Fruit fly (Drosophila melanogaster) whole organism, embryonic: ENCODE data around the gene vito.

ENCODE experiments used
- Asciz ChIP-seq: fragments of 200-800 bp; sonication (Bioruptor generic); optimal IDR thresholded peaks from 2 replicates; lab custom pipeline; 2017; ENCODE audit warnings: missing biosample characterization, mild to moderate bottlenecking, missing genetic modification characterization, missing genetic modification reagents
- CG10959 ChIP-seq: fragments of 200-800 bp; sonication (Bioruptor generic); IDR thresholded peaks from 2 replicates; pipeline ENCODE4 v1.3.6; 2022; ENCODE audit warnings: missing biosample characterization, missing genetic modification characterization
- CG11723 ChIP-seq: fragments of 200-800 bp; sonication (Bioruptor generic); optimal IDR thresholded peaks from 2 replicates; lab custom pipeline; 2017; ENCODE audit warnings: missing biosample characterization, mild to moderate bottlenecking, missing genetic modification characterization
- CG12155 ChIP-seq: fragments of 200-800 bp; sonication (Bioruptor generic); optimal IDR thresholded peaks from 3 replicates; lab custom pipeline; 2016; ENCODE audit warnings: missing biosample characterization, missing genetic modification characterization
- CG12236 ChIP-seq: fragments of 200-800 bp; sonication (Bioruptor generic); optimal IDR thresholded peaks from 2 replicates; lab custom pipeline; 2016; ENCODE audit warnings: missing biosample characterization, missing genetic modification characterization
- CG1647 ChIP-seq: fragments of 200-800 bp; sonication (Bioruptor generic); optimal IDR thresholded peaks from 3 replicates; lab custom pipeline; 2016; ENCODE audit warnings: missing biosample characterization, missing genetic modification characterization
- CG16779 ChIP-seq: fragments of 200-800 bp; sonication (Bioruptor generic); IDR thresholded peaks from 2 replicates; pipeline ENCODE4 v1.3.6; 2022; ENCODE audit warnings: missing biosample characterization, missing genetic modification characterization
- CG17186 ChIP-seq: fragments of 200-800 bp; sonication (Bioruptor generic); optimal IDR thresholded peaks from 3 replicates; lab custom pipeline; 2017; ENCODE audit warnings: missing biosample characterization, missing genetic modification reagents, missing genetic modification characterization
- CG17568 ChIP-seq: fragments of 200-800 bp; sonication (Bioruptor generic); optimal IDR thresholded peaks from 2 replicates; lab custom pipeline; 2018; ENCODE audit warnings: missing biosample characterization, mild to moderate bottlenecking, missing genetic modification characterization, moderate library complexity
- CG5953 ChIP-seq: fragments of 200-800 bp; sonication (Bioruptor generic); IDR thresholded peaks from 2 replicates; pipeline ENCODE4 v1.3.6; 2022; ENCODE audit warnings: missing biosample characterization, missing genetic modification characterization
- CG7556 ChIP-seq: fragments of 200-800 bp; sonication (Bioruptor generic); optimal IDR thresholded peaks from 2 replicates; lab custom pipeline; 2017; ENCODE audit warnings: missing biosample characterization, mild to moderate bottlenecking, missing genetic modification characterization
- CG7928 ChIP-seq: fragments of 200-800 bp; sonication (Bioruptor generic); optimal IDR thresholded peaks from 2 replicates; lab custom pipeline; 2017; ENCODE audit warnings: missing biosample characterization, mild to moderate bottlenecking, missing genetic modification characterization
- CG7963 ChIP-seq: fragments of 200-800 bp; sonication (Bioruptor generic); IDR thresholded peaks from 3 replicates; pipeline ENCODE4 v1.3.6; 2022; ENCODE audit warnings: missing biosample characterization, missing genetic modification characterization; ENCODE audit not compliant: partially characterized antibody
- CG8478 ChIP-seq: fragments of >200 bp; optimal IDR thresholded peaks from 2 replicates; lab custom pipeline; 2018
- CG9215 ChIP-seq: fragments of 200-800 bp; sonication (Bioruptor generic); IDR thresholded peaks from 2 replicates; pipeline ENCODE4 v1.3.6; 2022; ENCODE audit warnings: missing biosample characterization, missing genetic modification characterization
- Eip74EF ChIP-seq, 2 experiments: fragments of 200-800 bp in 1 of 2; fragments of >200 bp in 1 of 2; sonication (Bioruptor generic) in 1 of 2; optimal IDR thresholded peaks; 2 replicates each; lab custom pipeline; 2017 to 2019; ENCODE audit warnings: missing biosample characterization in 2 of 2, missing genetic modification characterization in 2 of 2, mild to moderate bottlenecking in 1 of 2, moderate library complexity in 1 of 2
- Ets97D ChIP-seq: fragments of 200-800 bp; sonication (Bioruptor generic); optimal IDR thresholded peaks from 3 replicates; lab custom pipeline; 2016; ENCODE audit warnings: missing biosample characterization, missing genetic modification characterization
- Hr39 ChIP-seq: fragments of >200 bp; optimal IDR thresholded peaks from 2 replicates; lab custom pipeline; 2017
- Lhr ChIP-seq: fragments of 200-800 bp; sonication (Bioruptor generic); optimal IDR thresholded peaks from 3 replicates; lab custom pipeline; 2017; ENCODE audit warnings: mild to moderate bottlenecking, missing biosample characterization, missing genetic modification reagents, missing genetic modification characterization
- Meics ChIP-seq: fragments of 200-800 bp; sonication (Bioruptor generic); optimal IDR thresholded peaks from 2 replicates; lab custom pipeline; 2017; ENCODE audit warnings: missing biosample characterization, mild to moderate bottlenecking, missing genetic modification characterization
- Oli ChIP-seq: fragments of 200-800 bp; sonication (Bioruptor generic); optimal IDR thresholded peaks from 2 replicates; lab custom pipeline; 2018; ENCODE audit warnings: missing biosample characterization, mild to moderate bottlenecking, missing genetic modification characterization, moderate library complexity
- PHDP ChIP-seq: fragments of 200-800 bp; sonication (Bioruptor generic); optimal IDR thresholded peaks from 3 replicates; lab custom pipeline; 2018; ENCODE audit warnings: missing biosample characterization, mild to moderate bottlenecking, missing genetic modification characterization, moderate library complexity
- Rfx ChIP-seq: fragments of 200-800 bp; sonication (Bioruptor generic); IDR thresholded peaks from 2 replicates; pipeline ENCODE4 v1.3.6; 2022; ENCODE audit warnings: missing biosample characterization, missing genetic modification characterization
- Taf1 ChIP-seq: fragments of 200-800 bp; sonication (Bioruptor generic); IDR thresholded peaks from 2 replicates; pipeline ENCODE4 v1.3.6; 2022; ENCODE audit warnings: missing biosample characterization, missing genetic modification characterization
- ac ChIP-seq: fragments of 200-800 bp; sonication (Bioruptor generic); optimal IDR thresholded peaks from 3 replicates; lab custom pipeline; 2017; ENCODE audit warnings: missing biosample characterization, mild to moderate bottlenecking, missing genetic modification characterization
- ap ChIP-seq: fragments of 200-800 bp; sonication (Bioruptor generic); IDR thresholded peaks from 2 replicates; pipeline ENCODE4 v1.3.6; 2022; ENCODE audit warnings: missing biosample characterization, missing genetic modification characterization
- bigmax ChIP-seq: fragments of 200-800 bp; sonication (Bioruptor generic); optimal IDR thresholded peaks from 2 replicates; lab custom pipeline; 2018; ENCODE audit warnings: missing biosample characterization, mild to moderate bottlenecking, missing genetic modification characterization
- chinmo ChIP-seq: fragments of 200-800 bp; sonication (Bioruptor generic); IDR thresholded peaks from 4 replicates; pipeline ENCODE4 v1.3.6; 2022; ENCODE audit warnings: missing biosample characterization, missing genetic modification characterization; ENCODE audit not compliant: partially characterized antibody
- crp ChIP-seq, 2 experiments: fragments of 200-800 bp; sonication (Bioruptor generic); optimal IDR thresholded peaks; 2 replicates in 1 of 2; 3 replicates in 1 of 2; lab custom pipeline; 2017; ENCODE audit warnings: missing biosample characterization in 2 of 2, missing genetic modification characterization in 2 of 2, mild to moderate bottlenecking in 1 of 2, moderate library complexity in 1 of 2
- da ChIP-seq: fragments of 200-800 bp; sonication (Bioruptor generic); optimal IDR thresholded peaks from 2 replicates; lab custom pipeline; 2016; ENCODE audit warnings: missing biosample characterization, missing genetic modification characterization
- dan ChIP-seq: fragments of 200-800 bp; sonication (Bioruptor generic); IDR thresholded peaks from 2 replicates; pipeline ENCODE4 v1.3.6; 2022; ENCODE audit warnings: missing biosample characterization, missing genetic modification characterization
- dpn ChIP-seq, 2 experiments: fragments of 200-800 bp; sonication (Bioruptor generic); optimal IDR thresholded peaks; 3 replicates each; lab custom pipeline; 2016; ENCODE audit warnings: missing biosample characterization in 2 of 2, missing genetic modification characterization in 2 of 2
- gcm2 ChIP-seq: fragments of 200-800 bp; sonication (Bioruptor generic); optimal IDR thresholded peaks from 2 replicates; lab custom pipeline; 2016; ENCODE audit warnings: missing biosample characterization, missing genetic modification characterization
- hbn ChIP-seq: fragments of 200-800 bp; sonication (Bioruptor generic); IDR thresholded peaks from 2 replicates; pipeline ENCODE4 v1.3.6; 2022; ENCODE audit warnings: missing biosample characterization, missing genetic modification characterization; ENCODE audit not compliant: partially characterized antibody
- lmd ChIP-seq: fragments of 200-800 bp; sonication (Bioruptor generic); IDR thresholded peaks from 2 replicates; pipeline ENCODE4 v1.3.6; 2022; ENCODE audit warnings: missing biosample characterization, missing genetic modification characterization
- maf-S ChIP-seq: fragments of 200-800 bp; sonication (Bioruptor generic); optimal IDR thresholded peaks from 2 replicates; lab custom pipeline; 2016; ENCODE audit warnings: missing biosample characterization, missing genetic modification characterization
- nom ChIP-seq: fragments of 200-800 bp; sonication (Bioruptor generic); optimal IDR thresholded peaks from 2 replicates; lab custom pipeline; 2017; ENCODE audit warnings: missing biosample characterization, missing genetic modification characterization, mild to moderate bottlenecking, moderate library complexity, missing genetic modification reagents
- pho ChIP-seq: fragments of 200-800 bp; sonication (Bioruptor generic); optimal IDR thresholded peaks from 2 replicates; lab custom pipeline; 2016; ENCODE audit warnings: missing biosample characterization, missing genetic modification characterization
- phol ChIP-seq: fragments of 200-800 bp; sonication (Bioruptor generic); optimal IDR thresholded peaks from 3 replicates; lab custom pipeline; 2018; ENCODE audit warnings: missing biosample characterization, mild to moderate bottlenecking, missing genetic modification characterization, moderate library complexity
- ranshi ChIP-seq: fragments of 200-800 bp; sonication (Bioruptor generic); IDR thresholded peaks from 2 replicates; pipeline ENCODE4 v1.3.6; 2022; ENCODE audit warnings: missing biosample characterization, missing genetic modification characterization
- schlank ChIP-seq: fragments of 200-800 bp; sonication (Bioruptor generic); optimal IDR thresholded peaks from 2 replicates; lab custom pipeline; 2018; ENCODE audit warnings: missing biosample characterization, mild to moderate bottlenecking, missing genetic modification characterization
- scrt ChIP-seq: fragments of 200-800 bp; sonication (Bioruptor generic); optimal IDR thresholded peaks from 2 replicates; lab custom pipeline; 2018; ENCODE audit warnings: missing biosample characterization, mild to moderate bottlenecking, missing genetic modification characterization, moderate library complexity
- sim ChIP-seq: fragments of 200-800 bp; sonication (Bioruptor generic); IDR thresholded peaks from 2 replicates; pipeline ENCODE4 v1.3.6; 2022; ENCODE audit warnings: missing biosample characterization, missing genetic modification characterization
- slou ChIP-seq: fragments of 200-800 bp; sonication (Bioruptor generic); optimal IDR thresholded peaks from 3 replicates; lab custom pipeline; 2016; ENCODE audit warnings: missing biosample characterization, missing genetic modification characterization
- slp2 ChIP-seq: fragments of 200-800 bp; sonication (Bioruptor generic); optimal IDR thresholded peaks from 2 replicates; lab custom pipeline; 2016; ENCODE audit warnings: missing biosample characterization, missing genetic modification characterization
- tin ChIP-seq: fragments of 200-800 bp; sonication (Bioruptor generic); optimal IDR thresholded peaks from 3 replicates; lab custom pipeline; 2016; ENCODE audit warnings: missing biosample characterization, missing genetic modification characterization
- trh ChIP-seq: fragments of 200-800 bp; sonication (Bioruptor generic); optimal IDR thresholded peaks from 2 replicates; lab custom pipeline; 2016; ENCODE audit warnings: missing biosample characterization, missing genetic modification characterization
- vnd ChIP-seq: fragments of 200-800 bp; sonication (Bioruptor generic); IDR thresholded peaks from 3 replicates; pipeline ENCODE4 v1.3.6; 2022; ENCODE audit warnings: missing biosample characterization, missing genetic modification characterization; ENCODE audit not compliant: partially characterized antibody
- zen ChIP-seq: fragments of 200-800 bp; sonication (Bioruptor generic); optimal IDR thresholded peaks from 3 replicates; lab custom pipeline; 2018; ENCODE audit warnings: missing biosample characterization, mild to moderate bottlenecking, missing genetic modification characterization, moderate library complexity
- zf30C ChIP-seq: fragments of 200-800 bp; sonication (Bioruptor generic); optimal IDR thresholded peaks from 3 replicates; lab custom pipeline; 2018; ENCODE audit warnings: missing biosample characterization, mild to moderate bottlenecking, missing genetic modification characterization

The vito gene

DNA sequence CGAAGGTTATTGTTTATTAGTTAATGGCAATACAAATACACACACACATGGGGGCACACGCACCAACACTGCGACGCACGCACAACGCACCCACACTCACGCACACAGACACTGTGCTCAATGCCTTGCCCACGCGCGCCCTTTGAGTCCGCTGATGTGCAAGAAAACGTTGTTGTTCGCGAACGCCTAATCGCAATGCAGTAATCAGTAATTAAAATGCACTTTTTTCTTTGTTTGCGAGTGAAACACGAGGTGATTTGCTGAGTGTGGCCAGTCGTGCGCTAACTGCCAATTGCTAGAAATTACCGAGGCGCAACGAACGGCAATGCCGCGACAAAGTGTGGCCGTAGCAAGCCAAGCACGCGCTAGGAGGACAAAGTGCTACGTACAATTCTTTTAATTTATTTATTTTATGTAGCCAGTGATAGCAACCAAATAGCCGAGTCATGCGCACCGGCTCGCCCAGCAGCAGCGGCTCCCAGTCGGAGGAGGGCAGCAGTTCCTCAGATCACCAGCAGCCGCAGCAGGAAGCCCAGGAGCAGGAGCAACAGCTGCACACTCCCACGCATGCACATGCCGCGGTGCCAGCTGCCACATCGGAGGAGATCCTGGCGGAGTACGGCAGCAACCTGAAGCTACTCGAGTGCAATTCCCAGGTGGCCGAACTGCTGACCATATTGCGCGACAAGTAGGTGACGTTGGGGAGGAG, 33.7 kb upstream of the vito start, which contains the start of the genes S6k and kri (continued):
- TF ChIP-seq CG12155 (GFP tag; lab: Kevin White, UChicago) = no peak
- TF ChIP-seq Meics (GFP tag; lab: Kevin White, UChicago) = peak; percentile 32
- no peak for TF ChIP-seq pho (GFP tag; lab: Kevin White, UChicago)
- TF ChIP-seq CG5953 = no peak
- peak; percentile 4 for TF ChIP-seq CG7556
- TF ChIP-seq Eip74EF (GFP tag; optimal IDR thresholded peaks at IDR 0.05; lab: Kevin White, UChicago) = peak in 1 of 2 experiments; percentile 40
- TF ChIP-seq dan (GFP tag; lab: Robert Waterston, UW) = no peak
- peak; percentile 62 for TF ChIP-seq CG8478 (lab: Kevin White, UChicago)
- no peak for TF ChIP-seq sim
- TF ChIP-seq da = no peak
- TF ChIP-seq Asciz (GFP tag; lab: Kevin White, UChicago) = no peak
- no peak for TF ChIP-seq CG16779 (GFP tag; lab: Robert Waterston, UW)
- no peak for TF ChIP-seq schlank (tag; lab: Kevin White, UChicago)
- TF ChIP-seq CG12236 (GFP tag; lab: Kevin White, UChicago) = no peak
- TF ChIP-seq dpn (GFP tag; optimal IDR thresholded peaks at IDR 0.05; lab: Kevin White, UChicago) = no peak
- TF ChIP-seq CG11723 (GFP tag; lab: Kevin White, UChicago) = no peak
- no peak for TF ChIP-seq zf30C (GFP tag; lab: Kevin White, UChicago)
- no peak for TF ChIP-seq ranshi (GFP tag; lab: Robert Waterston, UW)
- TF ChIP-seq CG17568 = no peak
- no peak for TF ChIP-seq tin (GFP tag; lab: Kevin White, UChicago)
- TF ChIP-seq Rfx (GFP tag; lab: Robert Waterston, UW) = peak; percentile 31; the same call in 1 of the 2 replicates
- peak; percentile 37 for TF ChIP-seq phol (tag; lab: Kevin White, UChicago)
- TF ChIP-seq zen (tag; lab: Kevin White, UChicago) = peak; percentile 67
- peak; percentile 89 for TF ChIP-seq CG17186
- peak; percentile 40 for TF ChIP-seq Lhr (GFP tag; lab: Kevin White, UChicago)
- peak; percentile 69 for TF ChIP-seq nom (GFP tag; lab: Kevin White, UChicago)
- TF ChIP-seq crp (GFP tag; optimal IDR thresholded peaks at IDR 0.05; lab: Kevin White, UChicago) = peak in 1 of 2 experiments; percentile 29
- peak; percentile 92; the same call in 2 of the 4 replicates for TF ChIP-seq chinmo (GFP tag; lab: Robert Waterston, UW)
- peak; percentile 55 for TF ChIP-seq scrt (GFP tag; lab: Kevin White, UChicago)
- TF ChIP-seq CG1647 (GFP tag; lab: Kevin White, UChicago) = no peak
- TF ChIP-seq slp2 (GFP tag; lab: Kevin White, UChicago) = no peak
- TF ChIP-seq ac (GFP tag; lab: Kevin White, UChicago) = no peak
- TF ChIP-seq bigmax (GFP tag; lab: Kevin White, UChicago) = peak; percentile 46
- no peak for TF ChIP-seq CG10959
- TF ChIP-seq lmd (GFP tag; lab: Robert Waterston, UW) = no peak
- TF ChIP-seq Hr39 (lab: Kevin White, UChicago) = no peak
- TF ChIP-seq CG7928 (GFP tag; lab: Kevin White, UChicago) = peak; percentile 14
- no peak for TF ChIP-seq trh
- TF ChIP-seq ap (GFP tag; lab: Robert Waterston, UW) = no peak
- peak; percentile 20 for TF ChIP-seq PHDP (tag; lab: Kevin White, UChicago)
- TF ChIP-seq maf-S (GFP tag; lab: Kevin White, UChicago) = no peak
- TF ChIP-seq CG9215 (GFP tag; lab: Robert Waterston, UW) = peak; percentile 100
- TF ChIP-seq CG7963 (GFP tag; lab: Robert Waterston, UW) = no peak
- TF ChIP-seq Oli (tag; lab: Kevin White, UChicago) = no peak
- no peak for TF ChIP-seq Taf1 (GFP tag; lab: Robert Waterston, UW)
- TF ChIP-seq vnd (GFP tag; lab: Robert Waterston, UW) = 0 out of 3 replicates have a peak, but pooled peaks have one; percentile 37
- TF ChIP-seq hbn (GFP tag; lab: Robert Waterston, UW) = peak; percentile 12; the same call in 1 of the 2 replicates
- no peak for TF ChIP-seq slou (GFP tag; lab: Kevin White, UChicago)
- TF ChIP-seq gcm2 = no peak
- peak; percentile 57 for TF ChIP-seq Ets97D
